Worm (Caenorhabditis elegans): Measurements from ENCODE around the gene arf-5.
A peak's percentile ranks its signal among the peaks of the same experiment; 100 is the strongest.

Gene arf-5

ce11 chrIV:7983728-7984346, 1.5 kb downstream of the arf-5 start (continued):
- TF ChIP-seq daf-8 (GFP tag; IDR thresholded peaks at IDR 0.05): no peak
- TF ChIP-seq spr-3 (GFP tag; optimal IDR thresholded peaks at IDR 0.05): no peak
- TF ChIP-seq nhr-28 (tag; optimal IDR thresholded peaks at IDR 0.05): no peak
- peak; percentile 75; the same call in 1 of the 2 replicates for TF ChIP-seq T26A8.4 (GFP tag; IDR thresholded peaks at IDR 0.05)
- TF ChIP-seq zip-11 (GFP tag; IDR thresholded peaks at IDR 0.05): no peak
- TF ChIP-seq dve-1 (tag; optimal IDR thresholded peaks at IDR 0.05; ENCODE audit: insufficient read depth): peak; percentile 35
- TF ChIP-seq lim-7 (GFP tag; IDR thresholded peaks at IDR 0.05): no peak
- no peak for TF ChIP-seq mxl-2 (GFP tag; conservative IDR thresholded peaks at IDR 0.05)
- no peak for TF ChIP-seq Y5F2A.4 (GFP tag; optimal IDR thresholded peaks at IDR 0.05)
- peak; percentile 38 for TF ChIP-seq mep-1 (tag; optimal IDR thresholded peaks at IDR 0.05)
- no peak for TF ChIP-seq fos-1 (tag; optimal IDR thresholded peaks at IDR 0.05)
- no peak for TF ChIP-seq dpl-1 (GFP tag; optimal IDR thresholded peaks at IDR 0.05)
- TF ChIP-seq lin-29 (GFP tag; IDR thresholded peaks at IDR 0.05): no peak
- no peak for TF ChIP-seq D1046.2 (GFP tag; IDR thresholded peaks at IDR 0.05)
- no peak for TF ChIP-seq tag-97 (GFP tag; IDR thresholded peaks at IDR 0.05)
- TF ChIP-seq lsy-2 (tag; optimal IDR thresholded peaks at IDR 0.05): no peak
- TF ChIP-seq lin-15B (tag; optimal IDR thresholded peaks at IDR 0.05): no peak
- TF ChIP-seq nhr-237 (tag; optimal IDR thresholded peaks at IDR 0.05): no peak
- peak; percentile 59 for TF ChIP-seq nhr-42 (GFP tag; IDR thresholded peaks at IDR 0.05)
- TF ChIP-seq nhr-111 (GFP tag; optimal IDR thresholded peaks at IDR 0.05): peak; percentile 21
- no peak for TF ChIP-seq lin-39 (tag; optimal IDR thresholded peaks at IDR 0.05)
- TF ChIP-seq daf-19 (GFP tag; conservative IDR thresholded peaks at IDR 0.05): no peak
- peak in 1 of 2 experiments; percentile 14 for TF ChIP-seq daf-16 (GFP tag; optimal IDR thresholded peaks at IDR 0.05)
- TF ChIP-seq daf-16 (tag; optimal IDR thresholded peaks at IDR 0.05): peak; percentile 4
- no peak for TF ChIP-seq zag-1 (tag; optimal IDR thresholded peaks at IDR 0.05)
- TF ChIP-seq nhr-102 (tag; optimal IDR thresholded peaks at IDR 0.05): peak; percentile 35
- no peak for TF ChIP-seq nhr-6 (tag; optimal IDR thresholded peaks at IDR 0.05)
- no peak for TF ChIP-seq rbr-2 (tag; optimal IDR thresholded peaks at IDR 0.05)
- TF ChIP-seq hif-1 (tag; optimal IDR thresholded peaks at IDR 0.05): no peak
- TF ChIP-seq lir-3 (tag; optimal IDR thresholded peaks at IDR 0.05): no peak
- TF ChIP-seq Y105C5A.15 (GFP tag; IDR thresholded peaks at IDR 0.05): no peak
- TF ChIP-seq nhr-10 (tag; optimal IDR thresholded peaks at IDR 0.05): no peak
- no peak for TF ChIP-seq nhr-25 (tag; optimal IDR thresholded peaks at IDR 0.05; ENCODE audit: borderline replicate concordance, insufficient read depth)
- peak; percentile 67; the same call in 1 of the 2 replicates for TF ChIP-seq zfp-3 (GFP tag; conservative IDR thresholded peaks at IDR 0.05)
- TF ChIP-seq Y75B8A.6 (GFP tag; IDR thresholded peaks at IDR 0.05): peak; percentile 40; the same call in 1 of the 2 replicates
- no peak for TF ChIP-seq snpc-4 (tag; optimal IDR thresholded peaks at IDR 0.05)
- peak; percentile 58 for TF ChIP-seq aha-1 (tag)
- TF ChIP-seq madf-5 (GFP tag; IDR thresholded peaks at IDR 0.05): no peak
- TF ChIP-seq duxl-1 (tag; optimal IDR thresholded peaks at IDR 0.05; ENCODE audit: poor library complexity): peak; percentile 47
- no peak for TF ChIP-seq T20F7.1 (GFP tag; optimal IDR thresholded peaks at IDR 0.05)
- no peak for TF ChIP-seq nhr-77 (tag; optimal IDR thresholded peaks at IDR 0.05)
- TF ChIP-seq hlh-30 (tag; optimal IDR thresholded peaks at IDR 0.05; ENCODE audit: insufficient read depth): no peak
- TF ChIP-seq gei-8 (GFP tag; optimal IDR thresholded peaks at IDR 0.05): no peak
- TF ChIP-seq pqm-1 (tag; optimal IDR thresholded peaks at IDR 0.05): no peak
- TF ChIP-seq sdz-12 (GFP tag; optimal IDR thresholded peaks at IDR 0.05): no peak
- TF ChIP-seq nhr-41 (GFP tag; IDR thresholded peaks at IDR 0.05): no peak
- TF ChIP-seq aly-2 (tag; optimal IDR thresholded peaks at IDR 0.05): no peak
- TF ChIP-seq unc-130 (GFP tag; optimal IDR thresholded peaks at IDR 0.05): peak; percentile 25
- TF ChIP-seq hmg-1.1 (GFP tag; IDR thresholded peaks at IDR 0.05): 0 out of 2 replicates have a peak, but pooled peaks have one; percentile 32
- no peak for TF ChIP-seq zip-2 (tag; optimal IDR thresholded peaks at IDR 0.05)
- TF ChIP-seq snpc-1.2 (GFP tag; IDR thresholded peaks at IDR 0.05): no peak
- TF ChIP-seq lin-13 (GFP tag; optimal IDR thresholded peaks at IDR 0.05): peak; percentile 19

Measured in whole organism, L4 larva.